Worm (Caenorhabditis elegans) whole organism, young adult: ENCODE data around the gene R03D7.2.

Experiments used
- B0019.2 ChIP-seq: fragments of 200-800 bp; sonication (Bioruptor generic); conservative IDR thresholded peaks from 2 replicates; pipeline ENCODE4 v1.3.6; 2022; ENCODE audit warnings: missing genetic modification reagents, missing genetic modification characterization, missing compliant biosample characterization
- K11D2.4 ChIP-seq: fragments of 200-800 bp; sonication (Bioruptor generic); IDR thresholded peaks from 2 replicates; pipeline ENCODE4 v1.3.6; 2022; ENCODE audit warnings: missing genetic modification reagents, missing genetic modification characterization, missing compliant biosample characterization
- K12H6.12 ChIP-seq: fragments of 200-800 bp; sonication (Bioruptor generic); optimal IDR thresholded peaks from 2 replicates; lab custom pipeline; 2018; ENCODE audit warnings: mild to moderate bottlenecking, missing genetic modification characterization, missing compliant biosample characterization
- ama-1 ChIP-seq, 3 experiments: fragments of 150-350 bp in 1 of 3; sonication (generic microtip) in 2 of 3; optimal IDR thresholded peaks; 2 replicates each; lab custom pipeline; 2014 to 2018; ENCODE audit warnings: missing biosample characterization in 2 of 3, missing genetic modification characterization in 2 of 3, missing genetic modification reagents in 2 of 3
- dox-1 ChIP-seq: fragments of 200-800 bp; sonication (Bioruptor generic); IDR thresholded peaks from 2 replicates; pipeline ENCODE4 v1.3.6; 2022; ENCODE audit warnings: missing genetic modification reagents, missing genetic modification characterization, missing compliant biosample characterization
- ets-4 ChIP-seq: fragments of 200-800 bp; sonication (Bioruptor generic); optimal IDR thresholded peaks from 2 replicates; lab custom pipeline; 2018; ENCODE audit warnings: mild to moderate bottlenecking, missing genetic modification characterization, missing compliant biosample characterization
- hlh-12 ChIP-seq: sonication (generic microtip); optimal IDR thresholded peaks from 2 replicates; lab custom pipeline; 2016; ENCODE audit warnings: missing genetic modification characterization, missing compliant biosample characterization
- nhr-80 ChIP-seq: sonication (generic microtip); optimal IDR thresholded peaks from 2 replicates; lab custom pipeline; 2016; ENCODE audit warnings: missing genetic modification characterization, missing compliant biosample characterization

DNA sequence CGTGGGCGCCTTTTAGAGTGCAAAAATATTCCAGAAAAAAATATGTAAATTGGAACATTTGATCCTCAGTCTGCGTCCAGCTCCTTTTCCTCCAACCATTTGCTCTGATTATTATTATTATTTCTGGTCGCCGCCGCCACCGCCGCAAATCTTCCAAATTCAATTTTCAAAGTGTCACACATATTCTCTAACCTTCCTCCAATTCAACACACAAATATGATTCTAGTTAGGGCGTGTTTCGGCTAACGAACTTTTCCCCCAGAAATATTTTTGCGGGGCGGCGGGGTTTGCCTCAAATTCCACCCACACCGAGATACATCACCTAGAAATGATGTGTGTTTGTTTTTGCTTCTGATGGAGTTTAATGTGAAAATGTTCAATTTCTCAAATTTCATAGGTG lies 36.7 kb upstream of the R03D7.2 start:
- TF ChIP-seq K11D2.4 (GFP tag; lab: Robert Waterston, UW): no peak
- no peak for TF ChIP-seq hlh-12
- TF ChIP-seq B0019.2 (GFP tag; lab: Robert Waterston, UW): no peak
- no peak for TF ChIP-seq dox-1 (GFP tag; lab: Robert Waterston, UW)
- TF ChIP-seq nhr-80 (tag; lab: Kevin White, UChicago): no peak
- TF ChIP-seq ets-4 (GFP tag; lab: Kevin White, UChicago): no peak
- no peak for TF ChIP-seq K12H6.12 (tag; lab: Kevin White, UChicago)
- no peak for TF ChIP-seq ama-1 (optimal IDR thresholded peaks at IDR 0.05; lab: Kevin White, UChicago)
- no peak for TF ChIP-seq ama-1 (GFP tag; optimal IDR thresholded peaks at IDR 0.05; lab: Kevin White, UChicago)
